Worm (Caenorhabditis elegans) whole organism, young adult: Measurements from ENCODE around the gene nlp-81.

Experiments
- ceh-58 ChIP-seq: fragments of 200-800 bp; sonication (Bioruptor generic); IDR thresholded peaks from 2 replicates; pipeline ENCODE4 v1.3.6; 2022; ENCODE audit warnings: missing genetic modification characterization, missing compliant biosample characterization
- fkh-3 ChIP-seq: sonication (generic microtip); optimal IDR thresholded peaks from 2 replicates; lab custom pipeline; 2016; ENCODE audit warnings: mild to moderate bottlenecking, missing genetic modification characterization, missing compliant biosample characterization
- nfya-1 ChIP-seq: sonication (generic microtip); optimal IDR thresholded peaks from 2 replicates; lab custom pipeline; 2017; ENCODE audit warnings: antibody characterized with exemption, missing compliant biosample characterization, missing genetic modification characterization, borderline replicate concordance; ENCODE audit not compliant: insufficient read depth
- snpc-4 ChIP-seq, 5 experiments: fragments of 150-350 bp in 1 of 5; sonication (generic microtip) in 4 of 5; optimal IDR thresholded peaks; 2 replicates each; lab custom pipeline; 2014 to 2018; ENCODE audit warnings: missing genetic modification characterization in 5 of 5, missing biosample characterization in 3 of 5, antibody characterized with exemption in 2 of 5, mild to moderate bottlenecking in 2 of 5, missing compliant biosample characterization in 2 of 5, missing genotype in 2 of 5, moderate library complexity in 2 of 5, missing genetic modification reagents in 1 of 5
- ztf-3 ChIP-seq: fragments of 200-800 bp; sonication (Bioruptor generic); optimal IDR thresholded peaks from 2 replicates; lab custom pipeline; 2018; ENCODE audit warnings: mild to moderate bottlenecking, missing genetic modification characterization, missing compliant biosample characterization

DNA sequence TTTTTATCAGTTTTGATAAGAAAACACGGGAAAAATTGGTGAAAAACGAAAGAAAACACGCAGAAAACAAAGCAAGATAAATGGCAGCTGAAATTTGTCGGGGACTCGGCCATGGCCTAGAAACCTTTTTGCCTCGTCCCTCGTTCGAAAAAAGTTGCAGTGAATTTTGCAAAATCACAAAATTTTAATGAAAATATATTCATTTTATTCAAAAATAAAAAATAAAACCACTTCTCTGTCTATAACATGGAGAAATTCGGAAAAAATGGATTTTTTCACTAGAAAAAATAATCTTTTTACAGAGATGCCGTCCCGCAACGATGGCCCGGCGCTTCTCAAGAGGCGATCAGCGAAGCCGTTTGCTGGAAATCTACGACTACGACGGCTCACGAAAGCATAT lies 46.2 kb upstream of the nlp-81 start, which contains the start of gene Y67D8A.2:
- TF ChIP-seq ceh-58 (GFP tag; lab: Robert Waterston, UW) (no peak), ztf-3 (GFP tag; lab: Kevin White, UChicago) (no peak), fkh-3 (no peak), nfya-1 (tag; lab: Kevin White, UChicago) (no peak), snpc-4 (GFP tag; optimal IDR thresholded peaks at IDR 0.05; lab: Kevin White, UChicago) (no peak), snpc-4 (tag; optimal IDR thresholded peaks at IDR 0.05; lab: Kevin White, UChicago) (no peak)
